Fruit fly (Drosophila melanogaster): ENCODE data around the gene CG6999.

CG6999 gene

DNA sequence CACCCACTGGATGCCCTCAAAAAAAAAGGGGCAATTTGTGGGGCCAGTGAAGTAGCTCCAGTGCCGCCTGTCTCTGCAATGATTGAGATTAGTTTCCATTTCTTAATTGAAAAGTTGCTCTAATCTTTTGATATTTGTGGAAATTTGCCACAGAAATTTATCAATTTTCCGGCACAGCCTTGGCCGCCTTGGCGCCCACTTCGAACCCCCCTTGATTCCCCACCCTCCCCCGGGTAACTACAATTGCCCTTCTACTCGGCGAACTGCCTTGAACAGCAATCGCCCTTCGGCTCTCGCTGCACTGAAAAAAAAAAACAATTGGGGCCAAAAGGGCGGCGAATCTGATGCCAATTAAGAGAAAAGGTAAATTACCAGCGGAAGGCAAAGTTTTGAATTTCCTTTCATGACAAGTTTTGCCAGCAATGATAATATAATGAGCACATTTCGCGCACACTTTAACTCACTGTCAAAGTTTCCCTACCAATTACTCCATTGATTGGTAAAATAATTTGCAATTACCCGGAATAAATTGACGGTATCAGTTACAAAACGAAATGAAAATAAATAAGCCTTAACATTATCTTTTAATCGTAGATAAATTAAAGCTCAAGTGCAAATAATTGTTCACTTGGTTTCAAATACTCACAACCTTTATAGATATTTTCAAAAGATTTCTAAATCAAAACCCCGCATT lies 31.7 kb downstream of the CG6999 start (continued):
- TF ChIP-seq Six4 (GFP tag; optimal IDR thresholded peaks at IDR 0.05) (no peak), ssp (GFP tag; IDR thresholded peaks at IDR 0.05) (no peak), sisA (GFP tag; IDR thresholded peaks at IDR 0.05) (peak; percentile 32; the same call in 1 of the 2 replicates), CG10274 (GFP tag; optimal IDR thresholded peaks at IDR 0.05) (no peak), CoRest (tag; optimal IDR thresholded peaks at IDR 0.05) (peak; percentile 46), sob (GFP tag; IDR thresholded peaks at IDR 0.05) (no peak), tin (GFP tag; optimal IDR thresholded peaks at IDR 0.05) (peak; percentile 43), GATAe (GFP tag; conservative IDR thresholded peaks at IDR 0.05) (no peak), CG17385 (GFP tag; optimal IDR thresholded peaks at IDR 0.05) (peak; percentile 39), Med (GFP tag) (peak; percentile 63), ken (GFP tag; IDR thresholded peaks at IDR 0.05) (0 out of 3 replicates have a peak, but pooled peaks have one; percentile 11), CG10147 (GFP tag; optimal IDR thresholded peaks at IDR 0.05) (peak; percentile 12), Lpt (GFP tag; optimal IDR thresholded peaks at IDR 0.05) (no peak), Meics (GFP tag; optimal IDR thresholded peaks at IDR 0.05) (peak; percentile 12), CG4282 (GFP tag; optimal IDR thresholded peaks at IDR 0.05) (no peak)

- no peak for TF ChIP-seq dimm (GFP tag; IDR thresholded peaks at IDR 0.05)
- TF ChIP-seq mam (GFP tag; optimal IDR thresholded peaks at IDR 0.05): peak; percentile 47
- TF ChIP-seq CG17186 (GFP tag; optimal IDR thresholded peaks at IDR 0.05): no peak
- peak; percentile 46 for TF ChIP-seq ind (GFP tag; optimal IDR thresholded peaks at IDR 0.05)
- TF ChIP-seq CG3726 (GFP tag; IDR thresholded peaks at IDR 0.05): no peak
- no peak for TF ChIP-seq CG1792 (GFP tag; optimal IDR thresholded peaks at IDR 0.05)
- no peak for TF ChIP-seq danr (GFP tag; IDR thresholded peaks at IDR 0.05)
- peak; percentile 8 for TF ChIP-seq Hr3 (GFP tag; optimal IDR thresholded peaks at IDR 0.05)
- no peak for TF ChIP-seq CG6272 (GFP tag; IDR thresholded peaks at IDR 0.05)
- TF ChIP-seq NfI (GFP tag; optimal IDR thresholded peaks at IDR 0.05): peak; percentile 28
- peak; percentile 40; the same call in 1 of the 3 replicates for TF ChIP-seq Mrtf (GFP tag; IDR thresholded peaks at IDR 0.05)
- TF ChIP-seq Sin3A (optimal IDR thresholded peaks at IDR 0.05): no peak
- peak; percentile 63 for TF ChIP-seq PHDP (tag; optimal IDR thresholded peaks at IDR 0.05)
- TF ChIP-seq prd (optimal IDR thresholded peaks at IDR 0.05): no peak
- 0 out of 3 replicates have a peak, but pooled peaks have one; percentile 43 for TF ChIP-seq prd (GFP tag; IDR thresholded peaks at IDR 0.05)
- peak; percentile 24; the same call in 1 of the 2 replicates for TF ChIP-seq CG10366 (GFP tag; IDR thresholded peaks at IDR 0.05)
- peak; percentile 0 for TF ChIP-seq CG16863 (GFP tag; optimal IDR thresholded peaks at IDR 0.05)
- TF ChIP-seq CG8478 (optimal IDR thresholded peaks at IDR 0.05): no peak
- no peak for TF ChIP-seq br (optimal IDR thresholded peaks at IDR 0.05)
- TF ChIP-seq CG11696 (GFP tag; IDR thresholded peaks at IDR 0.05): peak; percentile 87
- TF ChIP-seq CG7786 (GFP tag; optimal IDR thresholded peaks at IDR 0.05): peak; percentile 9
- peak; percentile 20; the same call in 1 of the 2 replicates for TF ChIP-seq HLH3B (GFP tag; IDR thresholded peaks at IDR 0.05)
- TF ChIP-seq CG2889 (GFP tag; IDR thresholded peaks at IDR 0.05): no peak
- TF ChIP-seq CG11560 (tag; IDR thresholded peaks at IDR 0.05): no peak
- peak; percentile 50 for TF ChIP-seq CG13424 (tag; optimal IDR thresholded peaks at IDR 0.05)
- no peak for TF ChIP-seq Gsc (GFP tag; IDR thresholded peaks at IDR 0.05)
- no peak for TF ChIP-seq D (optimal IDR thresholded peaks at IDR 0.05)
- peak; percentile 37 for TF ChIP-seq D (GFP tag; optimal IDR thresholded peaks at IDR 0.05)
- no peak for TF ChIP-seq CG7745 (tag; optimal IDR thresholded peaks at IDR 0.05)
- peak; percentile 56 for TF ChIP-seq nmo (GFP tag; optimal IDR thresholded peaks at IDR 0.05)
- TF ChIP-seq vfl (GFP tag; optimal IDR thresholded peaks at IDR 0.05): peak; percentile 7
- peak; percentile 66 for TF ChIP-seq CG17359 (tag; optimal IDR thresholded peaks at IDR 0.05)
- TF ChIP-seq CG2116 (GFP tag; optimal IDR thresholded peaks at IDR 0.05): peak; percentile 19
- no peak for TF ChIP-seq CG1832 (GFP tag; optimal IDR thresholded peaks at IDR 0.05)
- TF ChIP-seq NK7.1 (GFP tag; optimal IDR thresholded peaks at IDR 0.05): peak; percentile 43
Measured at dm6 chrX:9120828-9121754, 32.9 kb downstream of the CG6999 start.

Data from whole organism, embryonic.